ENCODE assay signal across 3 fruit fly cellular contexts in genomic region chr3L:2493517-2494182, dm6.
TF ChIP-seq lines count a peak whose summit lies in the region.

No protein-coding gene starts in this region.

- no peak for TF ChIP-seq CTCF in whole organism, embryonic (GFP tag; optimal IDR thresholded peaks at IDR 0.05; lab: Kevin White, UChicago)

TF ChIP-seq in whole organism, embryonic, 481 proteins besides CTCF, POLR2A, EP300 and RAD21 (continues in another document):
- peak; percentile 50 for TF ChIP-seq exex (tag; optimal IDR thresholded peaks at IDR 0.05; lab: Kevin White, UChicago)
- TF ChIP-seq knrl (GFP tag; IDR thresholded peaks at IDR 0.05; lab: Robert Waterston, UW; ENCODE audit: partially characterized antibody) = no peak
- TF ChIP-seq Nf-YB (GFP tag; optimal IDR thresholded peaks at IDR 0.05; lab: Kevin White, UChicago) = no peak
- TF ChIP-seq scrt (GFP tag; optimal IDR thresholded peaks at IDR 0.05; lab: Kevin White, UChicago) = no peak
- TF ChIP-seq sug (tag; optimal IDR thresholded peaks at IDR 0.05; lab: Kevin White, UChicago) = peak; percentile 16
- TF ChIP-seq CG15479 (GFP tag; optimal IDR thresholded peaks at IDR 0.05; lab: Kevin White, UChicago) = peak; percentile 64
- TF ChIP-seq eyg (GFP tag; optimal IDR thresholded peaks at IDR 0.05; lab: Kevin White, UChicago) = no peak
- TF ChIP-seq crol (GFP tag; IDR thresholded peaks at IDR 0.05; lab: Robert Waterston, UW) = 0 out of 2 replicates have a peak, but pooled peaks have one; percentile 27
- TF ChIP-seq sens (GFP tag; lab: Kevin White, UChicago) = peak; percentile 6
- TF ChIP-seq sna (GFP tag; IDR thresholded peaks at IDR 0.05; lab: Robert Waterston, UW; ENCODE audit: partially characterized antibody) = no peak
- peak; percentile 35; the same call in 1 of the 2 replicates for TF ChIP-seq NFAT (GFP tag; IDR thresholded peaks at IDR 0.05; lab: Robert Waterston, UW)
- peak; percentile 28 for TF ChIP-seq CG15601 (tag; optimal IDR thresholded peaks at IDR 0.05; lab: Kevin White, UChicago)
- TF ChIP-seq Deaf1 (tag; optimal IDR thresholded peaks at IDR 0.05; lab: Kevin White, UChicago) = peak; percentile 30
- 0 out of 2 replicates have a peak, but pooled peaks have one; percentile 13 for TF ChIP-seq Nf-YA (GFP tag; IDR thresholded peaks at IDR 0.05; lab: Robert Waterston, UW)
- peak; percentile 50 for TF ChIP-seq CG9932 (GFP tag; IDR thresholded peaks at IDR 0.05; lab: Robert Waterston, UW)
- no peak for TF ChIP-seq Xbp1 (GFP tag; optimal IDR thresholded peaks at IDR 0.05; lab: Kevin White, UChicago)
- TF ChIP-seq sd (tag; optimal IDR thresholded peaks at IDR 0.05; lab: Kevin White, UChicago) = peak; percentile 58
- peak; percentile 81 for TF ChIP-seq Med (GFP tag; lab: Kevin White, UChicago)
- TF ChIP-seq CG14014 (GFP tag; IDR thresholded peaks at IDR 0.05; lab: Robert Waterston, UW) = peak; percentile 7; the same call in 1 of the 2 replicates
- TF ChIP-seq Asciz (GFP tag; optimal IDR thresholded peaks at IDR 0.05; lab: Kevin White, UChicago) = peak; percentile 83
- peak; percentile 10 for TF ChIP-seq CHES-1-like (GFP tag; optimal IDR thresholded peaks at IDR 0.05; lab: Kevin White, UChicago)
- TF ChIP-seq Blimp-1 (GFP tag; optimal IDR thresholded peaks at IDR 0.05; lab: Kevin White, UChicago) = peak; percentile 22
- peak; percentile 77 for TF ChIP-seq grn (GFP tag; optimal IDR thresholded peaks at IDR 0.05; lab: Kevin White, UChicago)
- TF ChIP-seq CG13894 (tag; optimal IDR thresholded peaks at IDR 0.05; lab: Kevin White, UChicago) = peak; percentile 4
- peak; percentile 56 for TF ChIP-seq mirr (GFP tag; optimal IDR thresholded peaks at IDR 0.05; lab: Kevin White, UChicago)
- TF ChIP-seq kni (GFP tag; optimal IDR thresholded peaks at IDR 0.05; lab: Kevin White, UChicago) = peak; percentile 54
- 0 out of 4 replicates have a peak, but pooled peaks have one; percentile 48 for TF ChIP-seq chinmo (GFP tag; IDR thresholded peaks at IDR 0.05; lab: Robert Waterston, UW; ENCODE audit: partially characterized antibody)
- peak; percentile 25 for TF ChIP-seq fd102C (GFP tag; optimal IDR thresholded peaks at IDR 0.05; lab: Kevin White, UChicago)
- TF ChIP-seq fd64A (GFP tag; optimal IDR thresholded peaks at IDR 0.05; lab: Kevin White, UChicago) = peak; percentile 12

TF ChIP-seq in whole organism, prepupa, 60 proteins besides CTCF, POLR2A, EP300 and RAD21:
- peak; percentile 19 for TF ChIP-seq Blimp-1 (GFP tag; optimal IDR thresholded peaks at IDR 0.05; lab: Kevin White, UChicago)
- no peak for TF ChIP-seq CG15336 (GFP tag; IDR thresholded peaks at IDR 0.05; lab: Robert Waterston, UW)
- TF ChIP-seq fkh (GFP tag; optimal IDR thresholded peaks at IDR 0.05; lab: Kevin White, UChicago) = peak; percentile 76
- peak; percentile 12 for TF ChIP-seq Eip93F (GFP tag; optimal IDR thresholded peaks at IDR 0.05; lab: Kevin White, UChicago)
- TF ChIP-seq vri (GFP tag; optimal IDR thresholded peaks at IDR 0.05; lab: Kevin White, UChicago) = peak; percentile 38
- TF ChIP-seq Sox14 (GFP tag; optimal IDR thresholded peaks at IDR 0.05; lab: Kevin White, UChicago) = peak; percentile 42

TF ChIP-seq in whole organism, wandering third instar larva, 38 proteins besides CTCF, POLR2A, EP300 and RAD21:
- TF ChIP-seq Vsx2 (GFP tag; optimal IDR thresholded peaks at IDR 0.05; lab: Kevin White, UChicago; ENCODE audit: partially characterized antibody) (no peak), Rel (GFP tag; optimal IDR thresholded peaks at IDR 0.05; lab: Kevin White, UChicago) (no peak), Rel (tag; optimal IDR thresholded peaks at IDR 0.05; lab: Kevin White, UChicago) (peak; percentile 2), lola (GFP tag; optimal IDR thresholded peaks at IDR 0.05; lab: Kevin White, UChicago) (no peak), OdsH (GFP tag; optimal IDR thresholded peaks at IDR 0.05; lab: Kevin White, UChicago) (no peak), dsf (GFP tag; optimal IDR thresholded peaks at IDR 0.05; lab: Kevin White, UChicago; ENCODE audit: borderline replicate concordance) (no peak), Hnf4 (GFP tag; optimal IDR thresholded peaks at IDR 0.05; lab: Kevin White, UChicago) (peak; percentile 13), Mio (GFP tag; optimal IDR thresholded peaks at IDR 0.05; lab: Kevin White, UChicago) (no peak), HLH106 (tag; optimal IDR thresholded peaks at IDR 0.05; lab: Kevin White, UChicago) (no peak), Hr83 (GFP tag; optimal IDR thresholded peaks at IDR 0.05; lab: Kevin White, UChicago; ENCODE audit: poor library complexity, severe bottlenecking) (no peak), h (GFP tag; optimal IDR thresholded peaks at IDR 0.05; lab: Kevin White, UChicago) (no peak), rgr (GFP tag; optimal IDR thresholded peaks at IDR 0.05; lab: Kevin White, UChicago) (no peak), Abd-B (GFP tag; optimal IDR thresholded peaks at IDR 0.05; lab: Kevin White, UChicago) (no peak), Jra (GFP tag; optimal IDR thresholded peaks at IDR 0.05; lab: Kevin White, UChicago) (peak; percentile 71), foxo (GFP tag; optimal IDR thresholded peaks at IDR 0.05; lab: Kevin White, UChicago) (no peak), Myc (optimal IDR thresholded peaks at IDR 0.05; lab: Kevin White, UChicago) (no peak), sv (GFP tag; optimal IDR thresholded peaks at IDR 0.05; lab: Kevin White, UChicago) (no peak), CrebA (GFP tag; optimal IDR thresholded peaks at IDR 0.05; lab: Kevin White, UChicago; ENCODE audit: borderline replicate concordance) (no peak), psq (GFP tag; optimal IDR thresholded peaks at IDR 0.05; lab: Kevin White, UChicago) (peak; percentile 9), brk (GFP tag; optimal IDR thresholded peaks at IDR 0.05; lab: Kevin White, UChicago) (no peak), GATAd (GFP tag; optimal IDR thresholded peaks at IDR 0.05; lab: Kevin White, UChicago) (no peak), N (GFP tag; optimal IDR thresholded peaks at IDR 0.05; lab: Kevin White, UChicago) (no peak), woc (GFP tag; optimal IDR thresholded peaks at IDR 0.05; lab: Kevin White, UChicago) (no peak), Dif (GFP tag; optimal IDR thresholded peaks at IDR 0.05; lab: Kevin White, UChicago; ENCODE audit: partially characterized antibody) (no peak), Dfd (GFP tag; optimal IDR thresholded peaks at IDR 0.05; lab: Kevin White, UChicago) (no peak), sage (GFP tag; optimal IDR thresholded peaks at IDR 0.05; lab: Kevin White, UChicago) (no peak), dmrt93B (GFP tag; optimal IDR thresholded peaks at IDR 0.05; lab: Kevin White, UChicago) (no peak), ey (GFP tag; optimal IDR thresholded peaks at IDR 0.05; lab: Kevin White, UChicago) (no peak), br (GFP tag; optimal IDR thresholded peaks at IDR 0.05; lab: Kevin White, UChicago) (peak; percentile 9), dl (GFP tag; optimal IDR thresholded peaks at IDR 0.05; lab: Kevin White, UChicago; ENCODE audit: insufficient read depth in 1 of 2, partially characterized antibody in 2 of 2) (peak in 1 of 2 experiments; percentile 4), Hr78 (GFP tag; optimal IDR thresholded peaks at IDR 0.05; lab: Kevin White, UChicago) (no peak), tai (GFP tag; optimal IDR thresholded peaks at IDR 0.05; lab: Kevin White, UChicago) (no peak), fru (GFP tag; optimal IDR thresholded peaks at IDR 0.05; lab: Kevin White, UChicago) (no peak), CG32264 (GFP tag; optimal IDR thresholded peaks at IDR 0.05; lab: Kevin White, UChicago) (no peak)

Comparison
In these comparisons a context has a peak if more than half of its experiments do, and no peak if none do; other contexts are left out.
1. Of the 7 proteins assayed by ChIP-seq in both whole organism, embryonic and whole organism, prepupa: peak only in whole organism, embryonic: none; only in whole organism, prepupa: none; in both: Blimp-1; in neither: 6.